Worm (Caenorhabditis elegans) whole organism, L1 larva: ENCODE data around the gene Y22D7AR.14.

Experiments
- C16A3.4 ChIP-seq: fragments of 150-350 bp; optimal IDR thresholded peaks from 2 replicates; lab custom pipeline; 2014; ENCODE audit warnings: missing biosample characterization, missing genetic modification characterization
- C34B4.2 ChIP-seq: sonication (generic microtip); optimal IDR thresholded peaks from 2 replicates; lab custom pipeline; 2017; ENCODE audit warnings: mild to moderate bottlenecking, missing genetic modification characterization, missing compliant biosample characterization
- F16B12.6 ChIP-seq: fragments of 150-350 bp; optimal IDR thresholded peaks from 2 replicates; lab custom pipeline; 2014; ENCODE audit warnings: missing biosample characterization, missing genetic modification characterization
- Y116A8C.19 ChIP-seq: sonication (generic microtip); optimal IDR thresholded peaks from 2 replicates; lab custom pipeline; 2016; ENCODE audit warnings: missing compliant biosample characterization, missing genetic modification characterization, borderline replicate concordance
- aha-1 ChIP-seq: fragments of 150-350 bp; optimal IDR thresholded peaks from 2 replicates; lab custom pipeline; 2014; ENCODE audit warnings: missing biosample characterization, missing genetic modification characterization
- aly-2 ChIP-seq: fragments of 150-350 bp; optimal IDR thresholded peaks from 2 replicates; lab custom pipeline; 2014; ENCODE audit warnings: missing biosample characterization, missing genetic modification characterization
- blmp-1 ChIP-seq: fragments of 150-350 bp; optimal IDR thresholded peaks from 2 replicates; lab custom pipeline; 2014; ENCODE audit warnings: missing biosample characterization, missing genetic modification characterization
- ceh-82 ChIP-seq, 3 experiments: fragments of 150-350 bp in 1 of 3; sonication (generic microtip) in 2 of 3; optimal IDR thresholded peaks; 2 replicates each; lab custom pipeline; 2014 to 2017; ENCODE audit warnings: missing biosample characterization in 3 of 3, missing genetic modification characterization in 3 of 3
- ceh-88 ChIP-seq: fragments of 200-800 bp; sonication (Bioruptor generic); IDR thresholded peaks from 2 replicates; pipeline ENCODE4 v1.3.6; 2022; ENCODE audit warnings: missing genetic modification characterization, missing compliant biosample characterization
- ceh-90 ChIP-seq: sonication (generic microtip); optimal IDR thresholded peaks from 2 replicates; lab custom pipeline; 2016; ENCODE audit warnings: missing genetic modification characterization, missing compliant biosample characterization
- dsc-1 ChIP-seq: sonication (generic microtip); optimal IDR thresholded peaks from 2 replicates; lab custom pipeline; 2016; ENCODE audit warnings: mild to moderate bottlenecking, missing genetic modification characterization, missing compliant biosample characterization
- efl-1 ChIP-seq, 4 experiments: fragments of 150-350 bp; optimal IDR thresholded peaks in 3 of 4; peaks in 1 of 4; 1 replicate in 1 of 4; 2 replicates in 3 of 4; lab custom pipeline; 2014; ENCODE audit warnings: missing biosample characterization in 2 of 4, missing genetic modification characterization in 2 of 4, missing genetic modification reagents in 2 of 4
- elt-2 ChIP-seq: sonication (generic microtip); optimal IDR thresholded peaks from 2 replicates; lab custom pipeline; 2016; ENCODE audit warnings: missing genetic modification characterization, mild to moderate bottlenecking, inconsistent platforms, missing compliant biosample characterization, missing genetic modification reagents
- ets-5 ChIP-seq: fragments of 200-800 bp; sonication (Bioruptor generic); IDR thresholded peaks from 2 replicates; pipeline ENCODE4 v1.3.6; 2022; ENCODE audit warnings: missing genetic modification characterization, missing compliant biosample characterization
- fkh-4 ChIP-seq: sonication (generic microtip); optimal IDR thresholded peaks from 2 replicates; lab custom pipeline; 2016; ENCODE audit warnings: missing compliant biosample characterization, missing genetic modification characterization, borderline replicate concordance
- fkh-8 ChIP-seq: sonication (generic microtip); optimal IDR thresholded peaks from 2 replicates; lab custom pipeline; 2016; ENCODE audit warnings: mild to moderate bottlenecking, missing genetic modification characterization, missing compliant biosample characterization
- grh-1 ChIP-seq: fragments of 200-800 bp; sonication (Bioruptor generic); IDR thresholded peaks from 2 replicates; pipeline ENCODE4 v1.3.6; 2022; ENCODE audit warnings: missing genetic modification reagents, missing genetic modification characterization, missing compliant biosample characterization
- hlh-17 ChIP-seq: fragments of 200-800 bp; sonication (Bioruptor generic); optimal IDR thresholded peaks from 2 replicates; lab custom pipeline; 2018; ENCODE audit warnings: missing genetic modification characterization, mild to moderate bottlenecking, missing compliant biosample characterization, moderate library complexity, borderline replicate concordance
- irx-1 ChIP-seq: sonication (generic microtip); optimal IDR thresholded peaks from 2 replicates; lab custom pipeline; 2016; ENCODE audit warnings: missing genetic modification characterization, missing compliant biosample characterization
- lin-15B ChIP-seq: fragments of 150-350 bp; sonication (generic microtip); optimal IDR thresholded peaks from 3 replicates; lab custom pipeline; 2014; ENCODE audit warnings: missing biosample characterization, missing genetic modification characterization
- lin-39 ChIP-seq: fragments of 150-350 bp; optimal IDR thresholded peaks from 2 replicates; lab custom pipeline; 2014; ENCODE audit warnings: missing biosample characterization, missing genetic modification reagents, missing genetic modification characterization
- lir-3 ChIP-seq: sonication (generic microtip); optimal IDR thresholded peaks from 2 replicates; lab custom pipeline; 2016; ENCODE audit warnings: mild to moderate bottlenecking, missing genetic modification characterization, moderate library complexity, missing compliant biosample characterization; ENCODE audit not compliant: poor library complexity
- lsy-2 ChIP-seq, 2 experiments: fragments of 150-350 bp; optimal IDR thresholded peaks; 2 replicates each; lab custom pipeline; 2014; ENCODE audit warnings: missing biosample characterization in 2 of 2, missing genetic modification characterization in 2 of 2
- mdl-1 ChIP-seq, 2 experiments: fragments of 150-350 bp; optimal IDR thresholded peaks; 2 replicates each; lab custom pipeline; 2014 to 2017; ENCODE audit warnings: missing biosample characterization in 2 of 2, missing genetic modification characterization in 2 of 2, inconsistent platforms in 1 of 2
- mef-2 ChIP-seq: fragments of 150-350 bp; optimal IDR thresholded peaks from 2 replicates; lab custom pipeline; 2014; ENCODE audit warnings: missing biosample characterization, missing genetic modification characterization
- mep-1 ChIP-seq: fragments of 150-350 bp; optimal IDR thresholded peaks from 2 replicates; lab custom pipeline; 2014; ENCODE audit warnings: missing biosample characterization, missing genetic modification characterization
- nhr-12 ChIP-seq: sonication (generic microtip); optimal IDR thresholded peaks from 2 replicates; lab custom pipeline; 2017; ENCODE audit warnings: missing biosample characterization, missing genetic modification characterization
- nhr-19 ChIP-seq: fragments of 200-800 bp; sonication (Bioruptor generic); conservative IDR thresholded peaks from 2 replicates; pipeline ENCODE4 v1.3.6; 2022; ENCODE audit warnings: missing genetic modification characterization, missing compliant biosample characterization
- nhr-76 ChIP-seq: sonication (generic microtip); optimal IDR thresholded peaks from 2 replicates; lab custom pipeline; 2017; ENCODE audit warnings: missing biosample characterization, missing genetic modification characterization
- nhr-85 ChIP-seq: sonication (generic microtip); peaks from one replicate; lab custom pipeline; 2016; ENCODE audit warnings: missing genetic modification characterization, inconsistent platforms, missing compliant biosample characterization
- pax-3 ChIP-seq: fragments of 200-800 bp; sonication (Bioruptor generic); optimal IDR thresholded peaks from 2 replicates; lab custom pipeline; 2018; ENCODE audit warnings: mild to moderate bottlenecking, missing genetic modification characterization, moderate library complexity, missing compliant biosample characterization
- pqm-1 ChIP-seq: sonication (generic microtip); optimal IDR thresholded peaks from 3 replicates; lab custom pipeline; 2017; ENCODE audit warnings: missing biosample characterization, missing genetic modification characterization
- skn-1 ChIP-seq: fragments of 150-350 bp; optimal IDR thresholded peaks from 2 replicates; lab custom pipeline; 2014; ENCODE audit warnings: missing biosample characterization, missing genetic modification characterization
- snpc-4 ChIP-seq: fragments of 150-350 bp; optimal IDR thresholded peaks from 2 replicates; lab custom pipeline; 2014; ENCODE audit warnings: missing biosample characterization, missing genetic modification characterization
- snu-23 ChIP-seq: sonication (generic microtip); optimal IDR thresholded peaks from 2 replicates; lab custom pipeline; 2016; ENCODE audit warnings: missing genetic modification characterization, missing compliant biosample characterization
- sup-37 ChIP-seq: fragments of 200-800 bp; sonication (Bioruptor generic); optimal IDR thresholded peaks from 2 replicates; lab custom pipeline; 2018; ENCODE audit warnings: mild to moderate bottlenecking, missing genetic modification characterization, missing compliant biosample characterization
- swsn-7 ChIP-seq: sonication (generic microtip); optimal IDR thresholded peaks from 2 replicates; lab custom pipeline; 2016; ENCODE audit warnings: missing genetic modification characterization, missing compliant biosample characterization
- tbx-2 ChIP-seq: sonication (generic microtip); optimal IDR thresholded peaks from 2 replicates; lab custom pipeline; 2016; ENCODE audit warnings: missing genetic modification characterization, missing compliant biosample characterization
- tlp-1 ChIP-seq: fragments of 150-350 bp; optimal IDR thresholded peaks from 2 replicates; lab custom pipeline; 2014; ENCODE audit warnings: missing biosample characterization, missing genetic modification characterization
- unc-30 ChIP-seq: sonication (generic microtip); optimal IDR thresholded peaks from 2 replicates; lab custom pipeline; 2017; ENCODE audit warnings: missing biosample characterization, missing genetic modification characterization
- unc-86 ChIP-seq: sonication (generic microtip); optimal IDR thresholded peaks from 2 replicates; lab custom pipeline; 2016; ENCODE audit warnings: missing genetic modification characterization, missing compliant biosample characterization
- unc-98 ChIP-seq: fragments of 200-800 bp; sonication (Bioruptor generic); IDR thresholded peaks from 2 replicates; pipeline ENCODE4 v1.3.6; 2022; ENCODE audit warnings: missing genetic modification characterization, missing compliant biosample characterization
- xbp-1 ChIP-seq: sonication (generic microtip); optimal IDR thresholded peaks from 2 replicates; lab custom pipeline; 2016; ENCODE audit warnings: missing genetic modification characterization, missing compliant biosample characterization
- zag-1 ChIP-seq: fragments of 150-350 bp; optimal IDR thresholded peaks from 2 replicates; lab custom pipeline; 2014; ENCODE audit warnings: missing biosample characterization, missing genetic modification characterization
- zip-4 ChIP-seq: fragments of 200-800 bp; sonication (Bioruptor generic); optimal IDR thresholded peaks from 2 replicates; lab custom pipeline; 2018; ENCODE audit warnings: mild to moderate bottlenecking, missing genetic modification characterization, moderate library complexity, missing compliant biosample characterization
- ztf-11 ChIP-seq, 2 experiments: sonication (generic microtip); optimal IDR thresholded peaks; 2 replicates each; lab custom pipeline; 2016 to 2017; ENCODE audit warnings: missing genetic modification characterization in 2 of 2, missing biosample characterization in 1 of 2, missing compliant biosample characterization in 1 of 2

Gene Y22D7AR.14

DNA sequence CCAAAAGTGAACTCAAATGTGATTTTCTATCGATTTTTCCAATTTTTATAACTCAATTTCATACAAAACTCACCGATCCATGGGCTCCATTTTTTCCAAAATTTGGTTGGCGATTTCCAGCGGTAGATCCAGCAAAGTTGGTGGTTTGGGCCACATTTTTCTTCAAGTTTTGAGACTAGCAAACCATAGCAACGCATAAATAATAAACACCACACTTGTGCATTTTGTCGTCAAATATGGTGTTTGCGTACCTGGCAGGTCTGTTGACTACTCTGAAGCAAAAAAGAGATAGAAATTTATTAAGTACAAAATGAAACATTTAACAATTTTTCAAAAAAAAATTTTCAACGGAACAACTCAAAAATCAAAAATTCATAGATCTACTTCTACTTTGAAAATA lies 15.5 kb upstream of the Y22D7AR.14 start (continued):
- no peak for TF ChIP-seq lin-39 (tag; lab: Kevin White, UChicago)
- TF ChIP-seq swsn-7 (tag; lab: Kevin White, UChicago) = peak; percentile 29
- no peak for TF ChIP-seq fkh-4 (tag; lab: Kevin White, UChicago)
- no peak for TF ChIP-seq zag-1 (tag; lab: Kevin White, UChicago)
- no peak for TF ChIP-seq unc-98 (GFP tag; lab: Robert Waterston, UW)
- TF ChIP-seq hlh-17 (GFP tag; lab: Kevin White, UChicago) = no peak
- TF ChIP-seq tbx-2 (tag; lab: Kevin White, UChicago) = no peak
- no peak for TF ChIP-seq snpc-4 (tag; lab: Kevin White, UChicago)
- TF ChIP-seq sup-37 = no peak
- no peak for TF ChIP-seq unc-86 (tag; lab: Kevin White, UChicago)
- peak; percentile 29 to 44 for TF ChIP-seq efl-1 (optimal IDR thresholded peaks at IDR 0.05; lab: Kevin White, UChicago)
- TF ChIP-seq efl-1 (GFP tag; optimal IDR thresholded peaks at IDR 0.05 in 1 of 2; lab: Kevin White, UChicago) = peak; percentile 44 to 74
- TF ChIP-seq irx-1 (tag; lab: Kevin White, UChicago) = no peak
- TF ChIP-seq Y116A8C.19 (tag; lab: Kevin White, UChicago) = no peak
- no peak for TF ChIP-seq ceh-90 (tag; lab: Kevin White, UChicago)
- TF ChIP-seq ceh-82 (tag; optimal IDR thresholded peaks at IDR 0.05; lab: Kevin White, UChicago) = peak in 1 of 3 experiments; percentile 11
- no peak for TF ChIP-seq pqm-1 (tag; lab: Kevin White, UChicago)
- TF ChIP-seq elt-2 = no peak
- TF ChIP-seq ztf-11 (tag; optimal IDR thresholded peaks at IDR 0.05; lab: Kevin White, UChicago) = no peak
- no peak for TF ChIP-seq fkh-8 (tag; lab: Kevin White, UChicago)
- TF ChIP-seq lsy-2 (tag; optimal IDR thresholded peaks at IDR 0.05; lab: Kevin White, UChicago) = no peak
- no peak for TF ChIP-seq xbp-1 (tag; lab: Kevin White, UChicago)
- no peak for TF ChIP-seq ceh-88 (GFP tag; lab: Robert Waterston, UW)
- TF ChIP-seq mep-1 (tag; lab: Kevin White, UChicago) = peak; percentile 35
- TF ChIP-seq lin-15B = no peak
- TF ChIP-seq tlp-1 (tag; lab: Kevin White, UChicago) = no peak
- TF ChIP-seq C34B4.2 (tag; lab: Kevin White, UChicago) = no peak
- no peak for TF ChIP-seq mef-2 (tag; lab: Kevin White, UChicago)
- no peak for TF ChIP-seq nhr-19
- TF ChIP-seq nhr-12 (tag; lab: Kevin White, UChicago) = no peak
- peak; percentile 84 for TF ChIP-seq F16B12.6 (tag; lab: Kevin White, UChicago)
- no peak for TF ChIP-seq grh-1 (GFP tag; lab: Robert Waterston, UW)
- TF ChIP-seq unc-30 = no peak
- TF ChIP-seq C16A3.4 (tag; lab: Kevin White, UChicago) = peak; percentile 12
- TF ChIP-seq lir-3 (tag; lab: Kevin White, UChicago) = no peak
- TF ChIP-seq aha-1 = no peak
- TF ChIP-seq nhr-85 (tag; lab: Kevin White, UChicago) = no peak
- no peak for TF ChIP-seq blmp-1
- TF ChIP-seq snu-23 (GFP tag; lab: Kevin White, UChicago) = no peak
- TF ChIP-seq zip-4 (GFP tag; lab: Kevin White, UChicago) = no peak
- no peak for TF ChIP-seq nhr-76
- no peak for TF ChIP-seq aly-2 (tag; lab: Kevin White, UChicago)
- TF ChIP-seq mdl-1 (tag; optimal IDR thresholded peaks at IDR 0.05; lab: Kevin White, UChicago) = no peak
- no peak for TF ChIP-seq dsc-1 (tag; lab: Kevin White, UChicago)

DNA sequence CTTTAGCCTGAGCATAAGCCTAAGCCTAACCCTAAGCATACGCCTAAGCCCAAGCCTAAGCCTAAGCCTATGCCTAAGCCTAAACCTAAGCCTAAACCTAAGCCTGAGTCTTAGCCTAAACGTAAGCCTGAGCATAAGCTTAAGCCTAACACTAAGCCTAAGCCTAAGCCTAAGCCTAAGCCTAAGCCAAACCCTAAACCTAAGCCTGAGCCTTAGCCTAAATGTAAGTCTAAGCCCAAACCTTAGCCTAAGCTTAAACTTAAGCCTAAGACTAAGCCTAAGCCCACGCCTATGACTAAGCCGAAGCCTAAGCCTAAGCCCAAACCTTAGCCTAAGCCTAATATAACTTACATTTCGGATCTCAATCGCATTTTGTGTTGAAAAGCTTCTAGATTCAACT lies 14.2 kb upstream of the Y22D7AR.14 start:
- TF ChIP-seq ets-5 (GFP tag; lab: Robert Waterston, UW) = no peak
- TF ChIP-seq ceh-82 (tag; optimal IDR thresholded peaks at IDR 0.05; lab: Kevin White, UChicago) = no peak
- TF ChIP-seq hlh-17 (GFP tag; lab: Kevin White, UChicago) = no peak
- TF ChIP-seq skn-1 (tag; lab: Kevin White, UChicago) = no peak
- no peak for TF ChIP-seq pax-3 (tag; lab: Kevin White, UChicago)
